Fruit fly (Drosophila melanogaster) whole organism, wandering third instar larva: ENCODE data around the gene CG11560.
A peak's percentile ranks its signal among the peaks of the same experiment; 100 is the strongest.

Source experiments
- Abd-B ChIP-seq: fragments of >200 bp; optimal IDR thresholded peaks from 2 replicates; lab custom pipeline; 2017; ENCODE audit warnings: missing biosample characterization, missing genetic modification characterization
- CG32264 ChIP-seq: fragments of 200-800 bp; sonication (Bioruptor generic); optimal IDR thresholded peaks from 2 replicates; lab custom pipeline; 2016; ENCODE audit warnings: missing biosample characterization, missing genetic modification characterization
- CG9705 ChIP-seq: fragments of 200-800 bp; sonication (Bioruptor generic); optimal IDR thresholded peaks from 2 replicates; lab custom pipeline; 2018; ENCODE audit warnings: missing biosample characterization, mild to moderate bottlenecking, missing genetic modification characterization
- CrebA ChIP-seq: fragments of 200-800 bp; sonication (Bioruptor generic); optimal IDR thresholded peaks from 2 replicates; lab custom pipeline; 2016; ENCODE audit warnings: missing biosample characterization, mild to moderate bottlenecking, missing genetic modification characterization, borderline replicate concordance
- Dfd ChIP-seq: fragments of >200 bp; optimal IDR thresholded peaks from 2 replicates; lab custom pipeline; 2017; ENCODE audit warnings: missing biosample characterization, missing genetic modification characterization
- Dif ChIP-seq: fragments of 200-275, 200-300 bp; sonication (Bioruptor generic); optimal IDR thresholded peaks from 2 replicates; lab custom pipeline; 2018; ENCODE audit warnings: missing biosample characterization, missing genetic modification characterization; ENCODE audit not compliant: partially characterized antibody
- GATAd ChIP-seq: sonication (Bioruptor generic); optimal IDR thresholded peaks from 2 replicates; lab custom pipeline; 2016; ENCODE audit warnings: missing biosample characterization, missing genetic modification characterization
- HLH106 ChIP-seq: fragments of 200-800 bp; optimal IDR thresholded peaks from 3 replicates; lab custom pipeline; 2019; ENCODE audit warnings: missing biosample characterization, mild to moderate bottlenecking, missing genetic modification characterization, moderate library complexity
- Hnf4 ChIP-seq: fragments of 200-800 bp; sonication (Bioruptor generic); optimal IDR thresholded peaks from 2 replicates; lab custom pipeline; 2016; ENCODE audit warnings: missing biosample characterization, mild to moderate bottlenecking, missing genetic modification characterization
- Hr78 ChIP-seq: fragments of >200 bp; optimal IDR thresholded peaks from 2 replicates; lab custom pipeline; 2017; ENCODE audit warnings: missing biosample characterization, missing genetic modification characterization
- Hr83 ChIP-seq: fragments of 200-300 bp; sonication (Bioruptor generic); optimal IDR thresholded peaks from 2 replicates; lab custom pipeline; 2016; ENCODE audit warnings: missing biosample characterization, mild to moderate bottlenecking, missing genetic modification characterization, moderate library complexity; ENCODE audit not compliant: poor library complexity, severe bottlenecking
- Jra ChIP-seq: sonication (Bioruptor generic); optimal IDR thresholded peaks from 2 replicates; lab custom pipeline; 2016; ENCODE audit warnings: missing biosample characterization, missing genetic modification characterization
- Mio ChIP-seq: sonication (Bioruptor generic); optimal IDR thresholded peaks from 2 replicates; lab custom pipeline; 2016; ENCODE audit warnings: missing biosample characterization, missing genetic modification characterization
- Myc ChIP-seq: fragments of >200 bp; optimal IDR thresholded peaks from 2 replicates; lab custom pipeline; 2017
- N ChIP-seq: fragments of >200 bp; optimal IDR thresholded peaks from 2 replicates; lab custom pipeline; 2018; ENCODE audit warnings: missing biosample characterization, missing external identifiers, missing genetic modification characterization
- OdsH ChIP-seq: fragments of 200-800 bp; sonication (Bioruptor generic); optimal IDR thresholded peaks from 2 replicates; lab custom pipeline; 2016; ENCODE audit warnings: missing biosample characterization, mild to moderate bottlenecking, missing genetic modification characterization
- Rel ChIP-seq, 2 experiments: fragments of 200-800 bp; sonication (Bioruptor generic) in 1 of 2; optimal IDR thresholded peaks; 2 replicates in 1 of 2; 3 replicates in 1 of 2; lab custom pipeline; 2016 to 2019; ENCODE audit warnings: mild to moderate bottlenecking in 2 of 2, missing biosample characterization in 2 of 2, missing genetic modification characterization in 2 of 2, moderate library complexity in 1 of 2
- Sp1 ChIP-seq: fragments of 200-800 bp; sonication (Bioruptor generic); optimal IDR thresholded peaks from 3 replicates; lab custom pipeline; 2019; ENCODE audit warnings: missing biosample characterization, mild to moderate bottlenecking, missing genetic modification characterization, moderate library complexity
- Vsx2 ChIP-seq: fragments of 200-300, 225-300 bp; sonication (Bioruptor generic); optimal IDR thresholded peaks from 2 replicates; lab custom pipeline; 2018; ENCODE audit warnings: missing biosample characterization, missing genetic modification characterization; ENCODE audit not compliant: partially characterized antibody
- brk ChIP-seq: fragments of 200-800 bp; sonication (Bioruptor generic); optimal IDR thresholded peaks from 2 replicates; lab custom pipeline; 2016; ENCODE audit warnings: missing biosample characterization, mild to moderate bottlenecking, missing genetic modification characterization
- dmrt93B ChIP-seq: fragments of 200-800 bp; sonication (Bioruptor generic); optimal IDR thresholded peaks from 2 replicates; lab custom pipeline; 2018; ENCODE audit warnings: missing biosample characterization, mild to moderate bottlenecking, missing genetic modification characterization
- dsf ChIP-seq: sonication (Bioruptor generic); optimal IDR thresholded peaks from 2 replicates; lab custom pipeline; 2016; ENCODE audit warnings: missing biosample characterization, missing genetic modification characterization, borderline replicate concordance
- ey ChIP-seq: fragments of 200-800 bp; sonication (Bioruptor generic); optimal IDR thresholded peaks from 2 replicates; lab custom pipeline; 2016; ENCODE audit warnings: missing biosample characterization, missing genetic modification characterization
- foxo ChIP-seq, 2 experiments: fragments of 200-800 bp; sonication (Bioruptor generic); optimal IDR thresholded peaks; 2 replicates in 1 of 2; 3 replicates in 1 of 2; lab custom pipeline; 2016 to 2017; ENCODE audit warnings: missing biosample characterization in 2 of 2, missing genetic modification characterization in 2 of 2
- fru ChIP-seq: fragments of 200-800 bp; sonication (Bioruptor generic); optimal IDR thresholded peaks from 3 replicates; lab custom pipeline; 2016; ENCODE audit warnings: missing biosample characterization, mild to moderate bottlenecking, missing genetic modification characterization
- h ChIP-seq: fragments of 200-800 bp; sonication (Bioruptor generic); optimal IDR thresholded peaks from 3 replicates; lab custom pipeline; 2016; ENCODE audit warnings: missing biosample characterization, mild to moderate bottlenecking, missing genetic modification characterization
- pan ChIP-seq: fragments of >200 bp; optimal IDR thresholded peaks from 2 replicates; lab custom pipeline; 2017
- psq ChIP-seq: fragments of 200-800 bp; sonication (Bioruptor generic); optimal IDR thresholded peaks from 3 replicates; lab custom pipeline; 2017; ENCODE audit warnings: missing biosample characterization, mild to moderate bottlenecking, missing genetic modification characterization, moderate library complexity
- rgr ChIP-seq: fragments of 200-800 bp; sonication (Bioruptor generic); optimal IDR thresholded peaks from 3 replicates; lab custom pipeline; 2016; ENCODE audit warnings: missing biosample characterization, mild to moderate bottlenecking, missing genetic modification characterization
- sage ChIP-seq: fragments of 200-800 bp; sonication (Bioruptor generic); optimal IDR thresholded peaks from 2 replicates; lab custom pipeline; 2016; ENCODE audit warnings: missing biosample characterization, mild to moderate bottlenecking, missing genetic modification characterization
- sv ChIP-seq: fragments of 200-800 bp; sonication (Bioruptor generic); optimal IDR thresholded peaks from 3 replicates; lab custom pipeline; 2016; ENCODE audit warnings: missing biosample characterization, missing genetic modification characterization
- tai ChIP-seq: sonication (Bioruptor generic); optimal IDR thresholded peaks from 2 replicates; lab custom pipeline; 2016; ENCODE audit warnings: missing biosample characterization, missing genetic modification characterization
- usp ChIP-seq: fragments of >200 bp; optimal IDR thresholded peaks from 2 replicates; lab custom pipeline; 2017; ENCODE audit warnings: missing biosample characterization, missing genetic modification characterization
- woc ChIP-seq: sonication (Bioruptor generic); optimal IDR thresholded peaks from 2 replicates; lab custom pipeline; 2016; ENCODE audit warnings: missing biosample characterization, mild to moderate bottlenecking, missing genetic modification characterization

The CG11560 gene

dm6 chr3L:12090898-12091685, 28.7 kb upstream of the CG11560 start:
- TF ChIP-seq foxo (GFP tag; optimal IDR thresholded peaks at IDR 0.05; lab: Kevin White, UChicago) (peak in 1 of 2 experiments; percentile 13), rgr (GFP tag; lab: Kevin White, UChicago) (peak; percentile 7), Rel (GFP tag; optimal IDR thresholded peaks at IDR 0.05; lab: Kevin White, UChicago) (no peak), Rel (tag; optimal IDR thresholded peaks at IDR 0.05; lab: Kevin White, UChicago) (peak; percentile 44), Abd-B (GFP tag; lab: Kevin White, UChicago) (no peak), tai (GFP tag; lab: Kevin White, UChicago) (peak; percentile 39), psq (GFP tag; lab: Kevin White, UChicago) (no peak), sv (peak; percentile 56), HLH106 (tag; lab: Kevin White, UChicago) (peak; percentile 38)

dm6 chr3L:12092860-12093359, 26.9 kb upstream of the CG11560 start:
- TF ChIP-seq CG32264 (GFP tag; lab: Kevin White, UChicago): no peak
- no peak for TF ChIP-seq rgr (GFP tag; lab: Kevin White, UChicago)
- TF ChIP-seq fru (GFP tag; lab: Kevin White, UChicago): no peak
- no peak for TF ChIP-seq pan (lab: Kevin White, UChicago)
- no peak for TF ChIP-seq Dfd (GFP tag; lab: Kevin White, UChicago)
- TF ChIP-seq h: no peak
- no peak for TF ChIP-seq sage (GFP tag; lab: Kevin White, UChicago)
- no peak for TF ChIP-seq Sp1 (GFP tag; lab: Kevin White, UChicago)
- no peak for TF ChIP-seq Abd-B (GFP tag; lab: Kevin White, UChicago)
- no peak for TF ChIP-seq woc (GFP tag; lab: Kevin White, UChicago)
- no peak for TF ChIP-seq Hr78 (GFP tag; lab: Kevin White, UChicago)
- TF ChIP-seq CG9705 (GFP tag; lab: Kevin White, UChicago): no peak
- no peak for TF ChIP-seq HLH106 (tag; lab: Kevin White, UChicago)
- TF ChIP-seq dmrt93B: no peak
- TF ChIP-seq Dif (GFP tag; lab: Kevin White, UChicago): no peak
- no peak for TF ChIP-seq Myc
- TF ChIP-seq N (GFP tag; lab: Kevin White, UChicago): no peak
- TF ChIP-seq Mio (GFP tag; lab: Kevin White, UChicago): no peak
- no peak for TF ChIP-seq Vsx2 (GFP tag; lab: Kevin White, UChicago)

dm6 chr3L:12095960-12096359, 23.9 kb upstream of the CG11560 start:
- TF ChIP-seq foxo (GFP tag; optimal IDR thresholded peaks at IDR 0.05; lab: Kevin White, UChicago) (peak in 1 of 2 experiments; percentile 14), sage (GFP tag; lab: Kevin White, UChicago) (no peak), ey (GFP tag; lab: Kevin White, UChicago) (peak; percentile 10), Hr83 (GFP tag; lab: Kevin White, UChicago) (no peak), h (peak; percentile 2), woc (GFP tag; lab: Kevin White, UChicago) (peak; percentile 16)

dm6 chr3L:12096799-12097662, 22.8 kb upstream of the CG11560 start:
- TF ChIP-seq rgr (GFP tag; lab: Kevin White, UChicago) (peak; percentile 62), psq (GFP tag; lab: Kevin White, UChicago) (peak; percentile 60), Sp1 (GFP tag; lab: Kevin White, UChicago) (peak; percentile 83), h (peak; percentile 46), CrebA (GFP tag; lab: Kevin White, UChicago) (no peak), HLH106 (tag; lab: Kevin White, UChicago) (peak; percentile 74), Rel (GFP tag; optimal IDR thresholded peaks at IDR 0.05; lab: Kevin White, UChicago) (no peak), Rel (tag; optimal IDR thresholded peaks at IDR 0.05; lab: Kevin White, UChicago) (peak; percentile 0), GATAd (no peak), fru (GFP tag; lab: Kevin White, UChicago) (peak; percentile 60), N (GFP tag; lab: Kevin White, UChicago) (no peak), Dfd (GFP tag; lab: Kevin White, UChicago) (no peak), Dif (GFP tag; lab: Kevin White, UChicago) (no peak), sv (no peak), Hr83 (GFP tag; lab: Kevin White, UChicago) (no peak), Mio (GFP tag; lab: Kevin White, UChicago) (no peak), Hnf4 (GFP tag; lab: Kevin White, UChicago) (no peak), CG9705 (GFP tag; lab: Kevin White, UChicago) (no peak), woc (GFP tag; lab: Kevin White, UChicago) (peak; percentile 42), usp (no peak), dsf (GFP tag; lab: Kevin White, UChicago) (no peak), foxo (GFP tag; optimal IDR thresholded peaks at IDR 0.05; lab: Kevin White, UChicago) (peak in 1 of 2 experiments; percentile 68), Myc (no peak), Jra (GFP tag; lab: Kevin White, UChicago) (no peak), tai (GFP tag; lab: Kevin White, UChicago) (no peak), dmrt93B (no peak), ey (GFP tag; lab: Kevin White, UChicago) (peak; percentile 21), OdsH (GFP tag; lab: Kevin White, UChicago) (peak; percentile 39), Hr78 (GFP tag; lab: Kevin White, UChicago) (no peak), Vsx2 (GFP tag; lab: Kevin White, UChicago) (no peak), Abd-B (GFP tag; lab: Kevin White, UChicago) (no peak), brk (GFP tag; lab: Kevin White, UChicago) (no peak)
